Fruit fly (Drosophila melanogaster) whole organism, embryonic: ENCODE measurements around the gene CG13311.

Experiments used
- Ada2b ChIP-seq: fragments of 200-800 bp; sonication (Bioruptor generic); IDR thresholded peaks from 2 replicates; pipeline ENCODE4 v1.3.6; 2022; ENCODE audit warnings: missing biosample characterization, missing genetic modification characterization
- Atf-2 ChIP-seq: fragments of 200-800 bp; sonication (Bioruptor generic); optimal IDR thresholded peaks from 2 replicates; lab custom pipeline; 2016; ENCODE audit warnings: missing biosample characterization, missing genetic modification characterization
- CG10979 ChIP-seq: fragments of 200-800 bp; sonication (Bioruptor generic); optimal IDR thresholded peaks from 2 replicates; lab custom pipeline; 2018; ENCODE audit warnings: missing biosample characterization, mild to moderate bottlenecking, missing genetic modification characterization, moderate library complexity
- CG11723 ChIP-seq: fragments of 200-800 bp; sonication (Bioruptor generic); optimal IDR thresholded peaks from 2 replicates; lab custom pipeline; 2017; ENCODE audit warnings: missing biosample characterization, mild to moderate bottlenecking, missing genetic modification characterization
- CG12071 ChIP-seq: fragments of 200-800 bp; sonication (Bioruptor generic); optimal IDR thresholded peaks from 3 replicates; lab custom pipeline; 2018; ENCODE audit warnings: missing biosample characterization, mild to moderate bottlenecking, missing genetic modification characterization
- CG13624 ChIP-seq: fragments of 200-800 bp; sonication (Bioruptor generic); optimal IDR thresholded peaks from 2 replicates; lab custom pipeline; 2016; ENCODE audit warnings: missing biosample characterization, missing genetic modification characterization
- CG15479 ChIP-seq: fragments of 200-800 bp; sonication (Bioruptor generic); optimal IDR thresholded peaks from 3 replicates; lab custom pipeline; 2019; ENCODE audit warnings: missing biosample characterization, mild to moderate bottlenecking, missing genetic modification characterization, moderate library complexity
- CG17328 ChIP-seq: fragments of 200-800 bp; sonication (Bioruptor generic); IDR thresholded peaks from 2 replicates; pipeline ENCODE4 v1.3.6; 2022; ENCODE audit warnings: missing biosample characterization, missing genetic modification characterization
- CG31441 ChIP-seq: fragments of 200-800 bp; sonication (Bioruptor generic); IDR thresholded peaks from 2 replicates; pipeline ENCODE4 v1.3.6; 2022; ENCODE audit warnings: missing biosample characterization, missing genetic modification characterization
- CG32532 ChIP-seq: fragments of 200-800 bp; sonication (Bioruptor generic); IDR thresholded peaks from 2 replicates; pipeline ENCODE4 v1.3.6; 2022; ENCODE audit warnings: missing biosample characterization, missing genetic modification characterization
- CG32772 ChIP-seq: fragments of 200-800 bp; sonication (Bioruptor generic); IDR thresholded peaks from 2 replicates; pipeline ENCODE4 v1.3.6; 2022; ENCODE audit warnings: missing biosample characterization, missing genetic modification characterization
- CG34422 ChIP-seq: fragments of 200-800 bp; sonication (Bioruptor generic); IDR thresholded peaks from 3 replicates; pipeline ENCODE4 v1.3.6; 2022; ENCODE audit warnings: missing biosample characterization, missing genetic modification characterization
- CG3838 ChIP-seq: fragments of 200-800 bp; sonication (Bioruptor generic); optimal IDR thresholded peaks from 3 replicates; lab custom pipeline; 2016; ENCODE audit warnings: missing biosample characterization, missing genetic modification characterization
- CG3847 ChIP-seq: fragments of 200-800 bp; sonication (Bioruptor generic); IDR thresholded peaks from 2 replicates; pipeline ENCODE4 v1.3.6; 2022; ENCODE audit warnings: missing biosample characterization, missing genetic modification characterization
- CG4360 ChIP-seq: fragments of 200-800 bp; sonication (Bioruptor generic); IDR thresholded peaks from 2 replicates; pipeline ENCODE4 v1.3.6; 2022; ENCODE audit warnings: missing biosample characterization, missing genetic modification characterization
- CG4730 ChIP-seq: fragments of 200-800 bp; sonication (Bioruptor generic); IDR thresholded peaks from 2 replicates; pipeline ENCODE4 v1.3.6; 2022; ENCODE audit warnings: missing biosample characterization, missing genetic modification characterization
- CG6654 ChIP-seq: fragments of 200-800 bp; sonication (Bioruptor generic); optimal IDR thresholded peaks from 2 replicates; lab custom pipeline; 2017; ENCODE audit warnings: missing biosample characterization, mild to moderate bottlenecking, missing genetic modification characterization
- CG8765 ChIP-seq: fragments of 200-800 bp; sonication (Bioruptor generic); IDR thresholded peaks from 2 replicates; pipeline ENCODE4 v1.3.6; 2022; ENCODE audit warnings: missing biosample characterization, missing genetic modification characterization
- CG9437 ChIP-seq: fragments of 200-800 bp; sonication (Bioruptor generic); optimal IDR thresholded peaks from 2 replicates; lab custom pipeline; 2018; ENCODE audit warnings: missing biosample characterization, mild to moderate bottlenecking, missing genetic modification characterization
- CG9797 ChIP-seq: fragments of 200-800 bp; sonication (Bioruptor generic); optimal IDR thresholded peaks from 3 replicates; lab custom pipeline; 2018; ENCODE audit warnings: missing biosample characterization, mild to moderate bottlenecking, missing genetic modification characterization
- CG9932 ChIP-seq: fragments of 200-800 bp; sonication (Bioruptor generic); IDR thresholded peaks from 2 replicates; pipeline ENCODE4 v1.3.6; 2022; ENCODE audit warnings: missing biosample characterization, missing genetic modification characterization
- CHES-1-like ChIP-seq: fragments of 200-800 bp; sonication (Bioruptor generic); optimal IDR thresholded peaks from 2 replicates; lab custom pipeline; 2016; ENCODE audit warnings: missing biosample characterization, missing genetic modification characterization
- Dip3 ChIP-seq: fragments of 200-800 bp; sonication (Bioruptor generic); optimal IDR thresholded peaks from 3 replicates; lab custom pipeline; 2016; ENCODE audit warnings: missing biosample characterization, missing genetic modification characterization
- H2.0 ChIP-seq: fragments of 200-800 bp; sonication (Bioruptor generic); IDR thresholded peaks from 2 replicates; pipeline ENCODE4 v1.3.6; 2022; ENCODE audit warnings: missing biosample characterization, missing genetic modification characterization
- Hey ChIP-seq: fragments of 200-800 bp; sonication (Bioruptor generic); optimal IDR thresholded peaks from 3 replicates; lab custom pipeline; 2018; ENCODE audit warnings: missing biosample characterization, mild to moderate bottlenecking, missing genetic modification characterization
- Mad ChIP-seq: fragments of 200-800 bp; sonication (Bioruptor generic); optimal IDR thresholded peaks from 2 replicates; lab custom pipeline; 2016; ENCODE audit warnings: missing biosample characterization, missing genetic modification characterization
- Oaz ChIP-seq: fragments of 200-800 bp; sonication (Bioruptor generic); IDR thresholded peaks from 2 replicates; pipeline ENCODE4 v1.3.6; 2022; ENCODE audit warnings: missing biosample characterization, missing genetic modification characterization
- Ravus ChIP-seq: fragments of 200-800 bp; sonication (Bioruptor generic); IDR thresholded peaks from 2 replicates; pipeline ENCODE4 v1.3.6; 2022; ENCODE audit warnings: missing biosample characterization, missing genetic modification characterization
- Sox102F ChIP-seq: fragments of 200-800 bp; sonication (Bioruptor generic); optimal IDR thresholded peaks from 2 replicates; lab custom pipeline; 2018; ENCODE audit warnings: missing biosample characterization, mild to moderate bottlenecking, missing genetic modification characterization, moderate library complexity
- Stat92E ChIP-seq, 3 experiments: fragments of >200 bp in 2 of 3; fragments of 200-800 bp in 1 of 3; sonication (Bioruptor generic) in 1 of 3; optimal IDR thresholded peaks; 2 replicates each; lab custom pipeline; 2017 to 2019; ENCODE audit warnings: missing biosample characterization in 3 of 3, missing genetic modification characterization in 3 of 3, mild to moderate bottlenecking in 1 of 3, moderate library complexity in 1 of 3
- caup ChIP-seq: fragments of 200-800 bp; sonication (Bioruptor generic); optimal IDR thresholded peaks from 3 replicates; lab custom pipeline; 2017; ENCODE audit warnings: missing biosample characterization, mild to moderate bottlenecking, missing genetic modification characterization, moderate library complexity; ENCODE audit not compliant: severe bottlenecking
- en ChIP-seq: fragments of 200-800 bp; sonication (Bioruptor generic); optimal IDR thresholded peaks from 2 replicates; lab custom pipeline; 2016; ENCODE audit warnings: missing biosample characterization, missing genetic modification characterization
- fd64A ChIP-seq: fragments of 200-800 bp; sonication (Bioruptor generic); optimal IDR thresholded peaks from 3 replicates; lab custom pipeline; 2018; ENCODE audit warnings: missing biosample characterization, mild to moderate bottlenecking, missing genetic modification characterization
- fu2 ChIP-seq: fragments of 200-800 bp; sonication (Bioruptor generic); optimal IDR thresholded peaks from 2 replicates; lab custom pipeline; 2016; ENCODE audit warnings: missing biosample characterization, missing genetic modification characterization
- gem ChIP-seq: fragments of 200-800 bp; sonication (Bioruptor generic); optimal IDR thresholded peaks from 2 replicates; lab custom pipeline; 2019; ENCODE audit warnings: missing biosample characterization, mild to moderate bottlenecking, missing genetic modification characterization, moderate library complexity
- gfzf ChIP-seq: fragments of 200-800 bp; sonication (Bioruptor generic); optimal IDR thresholded peaks from 2 replicates; lab custom pipeline; 2016; ENCODE audit warnings: missing biosample characterization, mild to moderate bottlenecking, missing genetic modification characterization, moderate library complexity
- hb ChIP-seq: fragments of 200-800 bp; sonication (Bioruptor generic); IDR thresholded peaks from 3 replicates; pipeline ENCODE4 v1.3.6; 2022; ENCODE audit warnings: missing biosample characterization, missing genetic modification characterization; ENCODE audit not compliant: partially characterized antibody
- ken ChIP-seq: fragments of 200-800 bp; sonication (Bioruptor generic); IDR thresholded peaks from 3 replicates; pipeline ENCODE4 v1.3.6; 2022; ENCODE audit warnings: missing biosample characterization, missing genetic modification characterization
- lbe ChIP-seq: fragments of 200-800 bp; sonication (Bioruptor generic); optimal IDR thresholded peaks from 2 replicates; lab custom pipeline; 2016; ENCODE audit warnings: missing biosample characterization, mild to moderate bottlenecking, missing genetic modification characterization
- lov ChIP-seq, 2 experiments: fragments of 200-800 bp in 1 of 2; fragments of >200 bp in 1 of 2; sonication (Bioruptor generic) in 1 of 2; IDR thresholded peaks in 1 of 2; optimal IDR thresholded peaks in 1 of 2; 2 replicates in 1 of 2; 3 replicates in 1 of 2; pipeline versions ENCODE4 v1.3.6 to Lab custom; 2017 to 2022; ENCODE audit warnings: missing biosample characterization in 1 of 2, missing genetic modification characterization in 1 of 2
- nerfin-1 ChIP-seq: fragments of 200-800 bp; sonication (Bioruptor generic); optimal IDR thresholded peaks from 3 replicates; lab custom pipeline; 2019; ENCODE audit warnings: missing biosample characterization, mild to moderate bottlenecking, missing genetic modification characterization, moderate library complexity
- oc ChIP-seq: fragments of 200-800 bp; sonication (Bioruptor generic); optimal IDR thresholded peaks from 2 replicates; lab custom pipeline; 2018; ENCODE audit warnings: missing biosample characterization, mild to moderate bottlenecking, missing genetic modification characterization, moderate library complexity
- phol ChIP-seq: fragments of 200-800 bp; sonication (Bioruptor generic); optimal IDR thresholded peaks from 3 replicates; lab custom pipeline; 2018; ENCODE audit warnings: missing biosample characterization, mild to moderate bottlenecking, missing genetic modification characterization, moderate library complexity
- rib ChIP-seq: fragments of 200-800 bp; sonication (Bioruptor generic); IDR thresholded peaks from 2 replicates; pipeline ENCODE4 v1.3.6; 2022; ENCODE audit warnings: missing biosample characterization, missing genetic modification characterization
- sc ChIP-seq, 3 experiments: fragments of >200 bp in 2 of 3; fragments of 200-800 bp in 1 of 3; sonication (Bioruptor generic) in 1 of 3; optimal IDR thresholded peaks; 2 replicates in 2 of 3; 3 replicates in 1 of 3; lab custom pipeline; 2017; ENCODE audit warnings: mild to moderate bottlenecking in 1 of 3, missing biosample characterization in 1 of 3, missing genetic modification characterization in 1 of 3, missing genetic modification reagents in 1 of 3
- sd ChIP-seq: fragments of 200-800 bp; sonication (Bioruptor generic); optimal IDR thresholded peaks from 3 replicates; lab custom pipeline; 2018; ENCODE audit warnings: missing biosample characterization, mild to moderate bottlenecking, missing genetic modification characterization, moderate library complexity
- sr ChIP-seq: fragments of 200-800 bp; sonication (Bioruptor generic); IDR thresholded peaks from 3 replicates; pipeline ENCODE4 v1.3.6; 2022; ENCODE audit warnings: missing biosample characterization, missing genetic modification characterization
- tap ChIP-seq: fragments of 200-800 bp; optimal IDR thresholded peaks from 3 replicates; lab custom pipeline; 2019; ENCODE audit warnings: missing biosample characterization, mild to moderate bottlenecking, missing genetic modification characterization, moderate library complexity
- vfl ChIP-seq: fragments of 200-800 bp; sonication (Bioruptor generic); optimal IDR thresholded peaks from 2 replicates; lab custom pipeline; 2016; ENCODE audit warnings: missing biosample characterization, missing genetic modification characterization
- wdn ChIP-seq: fragments of 200-800 bp; sonication (Bioruptor generic); IDR thresholded peaks from 2 replicates; pipeline ENCODE4 v1.3.6; 2022; ENCODE audit warnings: missing biosample characterization, missing genetic modification characterization

The CG13311 gene

DNA sequence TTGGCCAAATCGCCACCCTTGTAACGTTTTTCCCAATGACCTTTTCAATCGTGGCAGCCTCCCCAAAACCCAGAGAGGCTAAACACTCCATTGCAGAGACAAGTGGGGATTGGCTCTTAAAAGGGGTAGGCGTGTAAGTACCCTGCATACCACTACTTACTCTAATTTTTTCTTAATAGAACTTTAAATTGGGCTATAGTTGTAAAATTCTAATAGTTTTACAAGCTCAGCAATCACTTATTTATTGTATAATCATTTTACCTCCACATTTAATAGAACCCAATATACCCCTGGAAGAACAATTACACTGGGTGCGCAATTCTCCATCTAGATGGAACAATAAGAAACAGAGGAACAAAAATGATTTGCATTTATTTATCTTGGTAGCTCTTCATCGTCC, 39.8 kb upstream of the CG13311 start (continued):
- peak; percentile 78 for TF ChIP-seq Ada2b (GFP tag; lab: Robert Waterston, UW)
- peak; percentile 61 for TF ChIP-seq nerfin-1 (tag; lab: Kevin White, UChicago)
- TF ChIP-seq Hey (tag; lab: Kevin White, UChicago): no peak
- peak; percentile 46 for TF ChIP-seq CG11723 (GFP tag; lab: Kevin White, UChicago)
- peak; percentile 17 for TF ChIP-seq CHES-1-like
- TF ChIP-seq sc (optimal IDR thresholded peaks at IDR 0.05; lab: Kevin White, UChicago): no peak
- peak; percentile 46 for TF ChIP-seq sc (GFP tag; optimal IDR thresholded peaks at IDR 0.05; lab: Kevin White, UChicago)
- TF ChIP-seq caup (GFP tag; lab: Kevin White, UChicago): peak; percentile 76
- TF ChIP-seq Dip3 (GFP tag; lab: Kevin White, UChicago): peak; percentile 34
- no peak for TF ChIP-seq CG4360 (GFP tag; lab: Robert Waterston, UW)
- TF ChIP-seq CG8765: peak; percentile 55; the same call in 1 of the 2 replicates
- TF ChIP-seq gfzf: no peak
- peak; percentile 69; the same call in 1 of the 3 replicates for TF ChIP-seq CG34422 (GFP tag; lab: Robert Waterston, UW)
- TF ChIP-seq CG4730 (GFP tag; lab: Robert Waterston, UW): peak; percentile 74
- peak; percentile 39 for TF ChIP-seq en (GFP tag; lab: Kevin White, UChicago)
- TF ChIP-seq ken (GFP tag; lab: Robert Waterston, UW): peak; percentile 71
- TF ChIP-seq Oaz: peak; percentile 52; the same call in 1 of the 2 replicates
- peak; percentile 54 for TF ChIP-seq Atf-2
- TF ChIP-seq sd (tag; lab: Kevin White, UChicago): peak; percentile 21
- no peak for TF ChIP-seq sr
- TF ChIP-seq gem (tag; lab: Kevin White, UChicago): peak; percentile 87
- TF ChIP-seq CG9437 (GFP tag; lab: Kevin White, UChicago): peak; percentile 26
- peak; percentile 80 for TF ChIP-seq CG17328 (GFP tag; lab: Robert Waterston, UW)
- TF ChIP-seq CG12071 (GFP tag; lab: Kevin White, UChicago): peak; percentile 71
- peak; percentile 75 for TF ChIP-seq CG32532 (GFP tag; lab: Robert Waterston, UW)
- peak; percentile 57 for TF ChIP-seq CG9932
- no peak for TF ChIP-seq lov (optimal IDR thresholded peaks at IDR 0.05; lab: Kevin White, UChicago)
- no peak for TF ChIP-seq lov (GFP tag; IDR thresholded peaks at IDR 0.05; lab: Robert Waterston, UW)
- TF ChIP-seq hb (GFP tag; lab: Robert Waterston, UW): no peak
- no peak for TF ChIP-seq Stat92E (GFP tag; optimal IDR thresholded peaks at IDR 0.05; lab: Kevin White, UChicago)
- TF ChIP-seq tap (tag; lab: Kevin White, UChicago): peak; percentile 75
- TF ChIP-seq CG32772 (GFP tag; lab: Robert Waterston, UW): peak; percentile 74
- TF ChIP-seq fu2 (GFP tag; lab: Kevin White, UChicago): peak; percentile 21
- no peak for TF ChIP-seq fd64A (GFP tag; lab: Kevin White, UChicago)
- no peak for TF ChIP-seq vfl
- TF ChIP-seq Ravus (GFP tag; lab: Robert Waterston, UW): 0 out of 2 replicates have a peak, but pooled peaks have one; percentile 18
- TF ChIP-seq CG31441 (GFP tag; lab: Robert Waterston, UW): peak; percentile 80
- peak; percentile 48 for TF ChIP-seq CG13624
- peak; percentile 8 for TF ChIP-seq CG6654 (GFP tag; lab: Kevin White, UChicago)
- no peak for TF ChIP-seq CG15479 (GFP tag; lab: Kevin White, UChicago)
- no peak for TF ChIP-seq CG3838 (GFP tag; lab: Kevin White, UChicago)
- no peak for TF ChIP-seq lbe (GFP tag; lab: Kevin White, UChicago)
- TF ChIP-seq Mad (GFP tag; lab: Kevin White, UChicago): peak; percentile 38
- no peak for TF ChIP-seq rib (GFP tag; lab: Robert Waterston, UW)
- TF ChIP-seq oc (tag; lab: Kevin White, UChicago): peak; percentile 75
- peak; percentile 47 for TF ChIP-seq wdn (GFP tag; lab: Robert Waterston, UW)
- TF ChIP-seq Sox102F (GFP tag; lab: Kevin White, UChicago): peak; percentile 78
- TF ChIP-seq CG3847 (GFP tag; lab: Robert Waterston, UW): peak; percentile 67
- peak; percentile 75 for TF ChIP-seq H2.0 (GFP tag; lab: Robert Waterston, UW)
- no peak for TF ChIP-seq CG9797 (GFP tag; lab: Kevin White, UChicago)
- peak; percentile 77 for TF ChIP-seq phol (tag; lab: Kevin White, UChicago)
- peak; percentile 79 for TF ChIP-seq CG10979 (tag; lab: Kevin White, UChicago)
